Fruit fly (Drosophila melanogaster): ENCODE measurements around the gene Abd-B.

dm6 chr3R:16986181-16987074, 14.4 kb upstream of the Abd-B start:
- TF ChIP-seq Dll (optimal IDR thresholded peaks at IDR 0.05): no peak
- TF ChIP-seq CG8478 (optimal IDR thresholded peaks at IDR 0.05): no peak
- no peak for TF ChIP-seq pan (optimal IDR thresholded peaks at IDR 0.05)
- TF ChIP-seq EcR (GFP tag; optimal IDR thresholded peaks at IDR 0.05): peak in 1 of 2 experiments; percentile 28
- TF ChIP-seq usp (GFP tag; optimal IDR thresholded peaks at IDR 0.05): no peak
- TF ChIP-seq psq (optimal IDR thresholded peaks at IDR 0.05): no peak
